Fruit fly (Drosophila melanogaster) whole organism, prepupa: Measurements from ENCODE around the gene Dpck.

ENCODE experiments used
- Blimp-1 ChIP-seq: fragments of 200-800 bp; sonication (Bioruptor generic); optimal IDR thresholded peaks from 3 replicates; lab custom pipeline; 2017; ENCODE audit warnings: missing biosample characterization, missing genetic modification characterization, mild to moderate bottlenecking, moderate library complexity, missing genetic modification reagents
- CG10631 ChIP-seq: fragments of 200-800 bp; sonication (Bioruptor generic); optimal IDR thresholded peaks from 2 replicates; lab custom pipeline; 2016; ENCODE audit warnings: missing biosample characterization, missing genetic modification characterization
- CG11762 ChIP-seq: fragments of 200-800 bp; sonication (Bioruptor generic); optimal IDR thresholded peaks from 3 replicates; lab custom pipeline; 2016; ENCODE audit warnings: missing biosample characterization, missing genetic modification characterization; ENCODE audit not compliant: insufficient read depth
- CG11902 ChIP-seq: fragments of 200-800 bp; sonication (Bioruptor generic); optimal IDR thresholded peaks from 3 replicates; lab custom pipeline; 2016; ENCODE audit warnings: missing biosample characterization, missing genetic modification characterization
- CG16779 ChIP-seq: fragments of 200-800 bp; sonication (Bioruptor generic); optimal IDR thresholded peaks from 3 replicates; lab custom pipeline; 2017; ENCODE audit warnings: missing biosample characterization, mild to moderate bottlenecking, missing genetic modification characterization
- CG31627 ChIP-seq: fragments of 200-800 bp; sonication (Bioruptor generic); optimal IDR thresholded peaks from 3 replicates; lab custom pipeline; 2016; ENCODE audit warnings: missing biosample characterization, missing genetic modification characterization
- CG32006 ChIP-seq: fragments of 200-800 bp; sonication (Bioruptor generic); optimal IDR thresholded peaks from 3 replicates; lab custom pipeline; 2017; ENCODE audit warnings: missing biosample characterization, mild to moderate bottlenecking, missing genetic modification characterization
- CG34406 ChIP-seq: fragments of 200-800 bp; sonication (Bioruptor generic); optimal IDR thresholded peaks from 3 replicates; lab custom pipeline; 2016; ENCODE audit warnings: missing biosample characterization, missing genetic modification characterization
- CG3919 ChIP-seq: fragments of 200-800 bp; sonication (Bioruptor generic); optimal IDR thresholded peaks from 3 replicates; lab custom pipeline; 2016; ENCODE audit warnings: missing biosample characterization, missing genetic modification characterization
- CG4318 ChIP-seq: fragments of 200-800 bp; sonication (Bioruptor generic); optimal IDR thresholded peaks from 3 replicates; lab custom pipeline; 2017; ENCODE audit warnings: missing biosample characterization, mild to moderate bottlenecking, missing genetic modification characterization
- CG6163 ChIP-seq: fragments of 200-800 bp; sonication (Bioruptor generic); IDR thresholded peaks from 3 replicates; pipeline ENCODE4 v1.3.6; 2022; ENCODE audit warnings: missing biosample characterization, missing genetic modification characterization
- CG6792 ChIP-seq: fragments of 200-800 bp; sonication (Bioruptor generic); optimal IDR thresholded peaks from 3 replicates; lab custom pipeline; 2016; ENCODE audit warnings: missing biosample characterization, missing genetic modification characterization
- CG6808 ChIP-seq: fragments of 200-800 bp; sonication (Bioruptor generic); optimal IDR thresholded peaks from 3 replicates; lab custom pipeline; 2017; ENCODE audit warnings: missing biosample characterization, missing genetic modification characterization, mild to moderate bottlenecking, moderate library complexity, missing genetic modification reagents
- CG8319 ChIP-seq: fragments of 200-800 bp; sonication (Bioruptor generic); optimal IDR thresholded peaks from 3 replicates; lab custom pipeline; 2016; ENCODE audit warnings: missing biosample characterization, missing genetic modification characterization
- CG8632 ChIP-seq: fragments of 200-800 bp; sonication (Bioruptor generic); optimal IDR thresholded peaks from 3 replicates; lab custom pipeline; 2016; ENCODE audit warnings: missing biosample characterization, missing genetic modification characterization
- Eip75B ChIP-seq: fragments of 200-800 bp; sonication (Bioruptor generic); optimal IDR thresholded peaks from 3 replicates; lab custom pipeline; 2016; ENCODE audit warnings: missing biosample characterization, missing genetic modification characterization
- Eip93F ChIP-seq: fragments of 200-800 bp; sonication (Bioruptor generic); optimal IDR thresholded peaks from 2 replicates; lab custom pipeline; 2016; ENCODE audit warnings: missing biosample characterization, mild to moderate bottlenecking, missing genetic modification characterization
- Ets21C ChIP-seq: fragments of 200-800 bp; sonication (Bioruptor generic); optimal IDR thresholded peaks from 3 replicates; lab custom pipeline; 2016; ENCODE audit warnings: missing biosample characterization, missing genetic modification characterization
- Ets96B ChIP-seq: fragments of 200-800 bp; optimal IDR thresholded peaks from 2 replicates; lab custom pipeline; 2019; ENCODE audit warnings: missing biosample characterization, mild to moderate bottlenecking, missing genetic modification characterization, moderate library complexity
- Gug ChIP-seq: fragments of 200-800 bp; sonication (Bioruptor generic); IDR thresholded peaks from 2 replicates; pipeline ENCODE4 v1.3.6; 2022; ENCODE audit warnings: missing biosample characterization, missing genetic modification characterization
- Hr39 ChIP-seq: fragments of 200-800 bp; sonication (Bioruptor generic); optimal IDR thresholded peaks from 2 replicates; lab custom pipeline; 2016; ENCODE audit warnings: missing biosample characterization, missing genetic modification characterization
- Hr4 ChIP-seq: fragments of 200-800 bp; sonication (Bioruptor generic); optimal IDR thresholded peaks from 3 replicates; lab custom pipeline; 2016; ENCODE audit warnings: missing biosample characterization, missing genetic modification characterization
- Lpt ChIP-seq: fragments of 200-800 bp; sonication (Bioruptor generic); optimal IDR thresholded peaks from 3 replicates; lab custom pipeline; 2016; ENCODE audit warnings: missing biosample characterization, missing genetic modification characterization
- Met ChIP-seq: fragments of 200-800 bp; sonication (Bioruptor generic); optimal IDR thresholded peaks from 3 replicates; lab custom pipeline; 2016; ENCODE audit warnings: missing biosample characterization, missing genetic modification characterization
- Smox ChIP-seq: fragments of 200-800 bp; sonication (Bioruptor generic); optimal IDR thresholded peaks from 3 replicates; lab custom pipeline; 2016; ENCODE audit warnings: missing biosample characterization, missing genetic modification characterization
- Sox14 ChIP-seq: fragments of 200-800 bp; sonication (Bioruptor generic); optimal IDR thresholded peaks from 3 replicates; lab custom pipeline; 2016; ENCODE audit warnings: missing biosample characterization, missing genetic modification characterization
- achi ChIP-seq: fragments of 200-800 bp; sonication (Bioruptor generic); optimal IDR thresholded peaks from 3 replicates; lab custom pipeline; 2016; ENCODE audit warnings: missing biosample characterization, missing genetic modification characterization
- acj6 ChIP-seq: fragments of 200-800 bp; sonication (Bioruptor generic); optimal IDR thresholded peaks from 3 replicates; lab custom pipeline; 2016; ENCODE audit warnings: missing biosample characterization, missing genetic modification characterization
- cyc ChIP-seq: fragments of 200-800 bp; sonication (Bioruptor generic); optimal IDR thresholded peaks from 3 replicates; lab custom pipeline; 2016; ENCODE audit warnings: missing biosample characterization, missing genetic modification characterization
- dac ChIP-seq: fragments of 200-800 bp; sonication (Bioruptor generic); optimal IDR thresholded peaks from 2 replicates; lab custom pipeline; 2017; ENCODE audit warnings: missing biosample characterization, mild to moderate bottlenecking, missing genetic modification characterization
- dsx ChIP-seq: fragments of 200-800 bp; optimal IDR thresholded peaks from 3 replicates; lab custom pipeline; 2019; ENCODE audit warnings: missing biosample characterization, mild to moderate bottlenecking, missing genetic modification characterization, moderate library complexity; ENCODE audit not compliant: poor library complexity, severe bottlenecking
- esn ChIP-seq: fragments of 200-800 bp; sonication (Bioruptor generic); optimal IDR thresholded peaks from 2 replicates; lab custom pipeline; 2016; ENCODE audit warnings: missing biosample characterization, mild to moderate bottlenecking, missing genetic modification characterization, moderate library complexity
- fd59A ChIP-seq: fragments of 200-800 bp; sonication (Bioruptor generic); optimal IDR thresholded peaks from 2 replicates; lab custom pipeline; 2017; ENCODE audit warnings: missing biosample characterization, mild to moderate bottlenecking, missing genetic modification characterization, missing genetic modification reagents
- fd85E ChIP-seq: fragments of 200-800 bp; sonication (Bioruptor generic); optimal IDR thresholded peaks from 3 replicates; lab custom pipeline; 2016; ENCODE audit warnings: missing biosample characterization, missing genetic modification characterization
- lz ChIP-seq: fragments of 200-800 bp; sonication (Bioruptor generic); optimal IDR thresholded peaks from 3 replicates; lab custom pipeline; 2016; ENCODE audit warnings: missing biosample characterization, missing genetic modification characterization
- net ChIP-seq: fragments of 200-800 bp; sonication (Bioruptor generic); optimal IDR thresholded peaks from 3 replicates; lab custom pipeline; 2016; ENCODE audit warnings: missing biosample characterization, missing genetic modification characterization
- pdm3 ChIP-seq: fragments of 200-800 bp; sonication (Bioruptor generic); optimal IDR thresholded peaks from 3 replicates; lab custom pipeline; 2016; ENCODE audit warnings: missing biosample characterization, missing genetic modification characterization
- salr ChIP-seq, 2 experiments: fragments of 200-800 bp; sonication (Bioruptor generic); optimal IDR thresholded peaks; 3 replicates each; lab custom pipeline; 2016 to 2018; ENCODE audit warnings: missing biosample characterization in 2 of 2, missing genetic modification characterization in 2 of 2, mild to moderate bottlenecking in 1 of 2
- spab ChIP-seq: fragments of 200-800 bp; sonication (Bioruptor generic); optimal IDR thresholded peaks from 2 replicates; lab custom pipeline; 2017; ENCODE audit warnings: missing biosample characterization, mild to moderate bottlenecking, missing genetic modification characterization, missing genetic modification reagents
- svp ChIP-seq: fragments of 200-800 bp; sonication (Bioruptor generic); peaks from one replicate; lab custom pipeline; 2016; ENCODE audit warnings: missing biosample characterization, missing genetic modification characterization
- topi ChIP-seq: fragments of 200-800 bp; sonication (Bioruptor generic); optimal IDR thresholded peaks from 3 replicates; lab custom pipeline; 2016; ENCODE audit warnings: missing biosample characterization, missing genetic modification characterization

The Dpck gene

DNA sequence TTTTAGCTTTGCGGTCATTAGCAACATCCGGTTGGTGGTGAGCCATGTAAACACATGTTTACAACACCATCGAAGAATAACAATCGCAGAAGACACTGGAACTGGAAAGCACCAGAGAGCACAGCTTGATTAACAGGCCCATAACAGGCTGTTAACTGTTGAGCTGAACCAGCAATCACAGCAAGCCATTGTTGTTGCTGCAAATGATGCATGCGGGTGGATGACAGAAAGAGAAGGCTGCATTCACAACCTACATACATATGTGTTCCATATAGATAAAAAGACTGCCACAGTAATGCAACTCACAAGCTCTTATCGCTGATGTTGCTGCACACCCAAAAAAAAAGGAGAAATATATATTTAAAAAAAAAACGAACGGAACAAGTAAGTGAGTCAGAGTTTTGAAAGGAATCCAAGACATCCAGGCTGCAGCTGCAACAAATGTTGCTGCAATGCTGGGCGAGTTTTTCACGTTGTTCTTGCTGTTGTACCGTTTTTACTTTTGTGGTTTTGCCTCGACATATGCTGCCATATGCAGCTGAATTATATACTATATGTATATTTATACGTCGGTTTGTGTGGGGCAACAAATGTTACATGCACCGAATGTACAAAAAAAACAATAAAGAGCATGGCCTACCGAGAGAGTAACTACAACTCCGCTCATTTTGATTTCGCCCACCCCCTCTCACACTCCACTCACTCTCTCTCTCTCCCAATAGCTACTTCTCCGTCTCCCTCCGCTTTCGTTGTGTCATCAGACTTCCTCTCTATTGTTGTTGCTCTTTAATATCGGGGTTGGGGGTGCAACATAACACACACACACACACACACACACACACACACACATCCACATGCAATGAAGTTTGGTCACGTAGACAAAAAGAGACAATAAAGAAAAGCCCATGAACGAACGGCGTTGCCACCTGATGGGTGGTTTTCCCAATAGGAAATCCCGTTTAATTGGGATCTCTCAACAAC is 21.2 kb downstream of the Dpck start (continued):
- TF ChIP-seq CG8319 (no peak), CG6808 (GFP tag; lab: Kevin White, UChicago) (peak; percentile 43), cyc (GFP tag; lab: Kevin White, UChicago) (no peak), dsx (GFP tag; lab: Kevin White, UChicago) (peak; percentile 73), esn (GFP tag; lab: Kevin White, UChicago) (no peak), CG34406 (no peak), CG8632 (no peak), CG11902 (GFP tag; lab: Kevin White, UChicago) (no peak), salr (GFP tag; optimal IDR thresholded peaks at IDR 0.05; lab: Kevin White, UChicago) (no peak), CG3919 (GFP tag; lab: Kevin White, UChicago) (peak; percentile 16), svp (GFP tag; lab: Kevin White, UChicago) (peak; percentile 60), Hr4 (GFP tag; lab: Kevin White, UChicago) (no peak), acj6 (GFP tag; lab: Kevin White, UChicago) (no peak), Met (no peak), Lpt (GFP tag; lab: Kevin White, UChicago) (peak; percentile 64), CG6163 (GFP tag; lab: Robert Waterston, UW) (peak; percentile 44; the same call in 2 of the 3 replicates), achi (no peak), dac (GFP tag; lab: Kevin White, UChicago) (no peak), Sox14 (GFP tag; lab: Kevin White, UChicago) (no peak), topi (GFP tag; lab: Kevin White, UChicago) (no peak), Blimp-1 (no peak), CG4318 (no peak), Gug (GFP tag; lab: Robert Waterston, UW) (no peak), CG16779 (tag; lab: Kevin White, UChicago) (peak; percentile 6), Hr39 (no peak)
- TF ChIP-seq, all 60 proteins: peak for 21

DNA sequence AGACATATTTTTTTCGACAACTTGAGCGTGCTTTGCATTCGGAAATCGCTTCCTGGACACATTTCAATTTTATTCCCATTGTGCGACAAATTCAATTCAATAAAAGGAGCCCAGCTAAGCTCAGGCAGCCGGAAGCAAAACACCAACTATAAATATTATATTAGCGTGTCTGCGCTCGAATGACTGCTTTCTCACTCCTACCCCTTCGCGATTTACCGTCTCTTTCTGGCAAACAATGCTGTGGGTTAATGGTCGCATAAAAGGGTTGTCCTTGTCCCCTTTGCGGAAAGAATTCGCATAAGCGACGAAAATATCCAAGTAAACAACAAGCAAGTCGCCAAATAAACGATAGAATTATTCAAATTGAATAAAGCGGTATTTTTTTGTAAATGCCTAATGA is 22.3 kb downstream of the Dpck start:
- TF ChIP-seq Blimp-1 (no peak), svp (GFP tag; lab: Kevin White, UChicago) (peak; percentile 14)
- TF ChIP-seq, all 60 proteins: peak for 1

DNA sequence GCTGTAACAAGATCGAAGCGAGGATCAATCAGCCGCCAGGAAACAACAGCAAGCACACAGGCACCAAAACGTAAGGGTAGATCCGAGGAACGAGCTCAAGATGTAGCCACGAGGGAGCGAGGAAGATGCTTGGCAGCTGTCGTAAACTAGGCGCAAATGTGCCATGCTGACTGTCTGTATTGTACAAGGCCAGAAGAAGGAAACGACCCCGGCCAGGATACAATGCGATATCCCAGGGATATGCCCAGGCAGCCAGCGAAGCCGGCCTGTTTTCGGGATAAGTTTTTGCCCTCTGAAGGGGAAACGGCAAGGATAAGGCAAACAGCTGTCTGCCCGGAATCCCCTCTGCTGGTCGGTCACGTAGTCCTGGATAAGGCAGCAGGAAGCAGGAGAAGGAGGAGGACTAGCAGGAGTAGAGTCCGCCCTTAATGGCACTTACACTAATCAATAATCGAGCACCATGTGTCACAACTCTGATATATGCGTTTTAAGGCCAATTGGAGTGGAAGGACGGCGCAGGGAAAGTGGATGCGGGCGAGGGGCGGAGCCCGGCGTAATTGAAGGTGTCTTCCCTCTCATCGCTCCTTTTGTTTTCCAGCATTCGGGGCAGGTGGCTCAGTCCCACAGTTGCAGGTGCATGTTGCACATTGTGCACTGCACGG is 23.7 kb downstream of the Dpck start:
- TF ChIP-seq CG6808 (GFP tag; lab: Kevin White, UChicago) (no peak), Lpt (GFP tag; lab: Kevin White, UChicago) (no peak), Eip75B (GFP tag; lab: Kevin White, UChicago) (no peak), CG8632 (no peak), cyc (GFP tag; lab: Kevin White, UChicago) (no peak), dac (GFP tag; lab: Kevin White, UChicago) (no peak), Eip93F (GFP tag; lab: Kevin White, UChicago) (no peak), salr (GFP tag; optimal IDR thresholded peaks at IDR 0.05; lab: Kevin White, UChicago) (no peak), Smox (GFP tag; lab: Kevin White, UChicago) (no peak)
- TF ChIP-seq, all 60 proteins: peak for 0

DNA sequence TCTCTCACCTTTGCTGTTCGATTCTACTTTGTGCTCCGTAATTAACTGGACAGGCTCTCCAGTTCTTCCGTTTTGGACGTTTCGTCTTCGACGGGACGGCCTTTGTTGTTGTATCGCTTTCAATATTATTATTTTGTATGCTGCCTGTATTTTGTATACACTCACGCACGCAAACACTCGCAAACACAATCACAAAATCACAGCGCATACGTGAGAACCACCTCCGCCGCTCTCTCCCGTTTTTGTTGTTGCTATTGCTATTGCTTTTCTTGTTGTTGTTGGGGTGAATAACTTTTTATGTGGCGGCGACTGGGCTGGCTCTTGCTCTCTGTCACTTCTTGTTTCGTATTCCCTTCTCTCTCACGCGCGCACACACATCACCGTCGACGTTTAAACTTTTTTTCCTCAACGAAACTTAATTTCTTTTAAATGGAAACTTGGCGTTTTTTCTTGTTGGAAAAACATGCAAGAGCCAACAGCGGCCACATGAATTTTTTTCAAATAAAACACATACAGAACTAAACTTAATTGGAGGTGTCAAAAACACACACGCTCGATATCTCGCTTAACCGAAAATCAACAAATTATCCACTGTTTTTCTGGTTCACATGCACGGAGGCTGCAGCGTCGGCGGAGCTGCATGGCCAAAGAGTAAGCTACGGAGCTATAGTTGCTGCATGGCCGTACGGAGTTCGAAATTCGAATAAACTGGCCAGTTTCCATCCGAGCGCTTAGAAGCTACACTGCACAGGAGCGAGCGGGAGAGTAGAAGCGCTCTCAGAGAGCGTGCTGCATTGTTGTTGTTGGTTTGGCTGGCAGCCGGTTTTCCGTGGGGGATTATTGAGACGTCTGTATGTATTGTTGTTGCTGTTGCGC is 26.0 kb downstream of the Dpck start:
- TF ChIP-seq pdm3 (GFP tag; lab: Kevin White, UChicago) = no peak
- TF ChIP-seq Ets21C = no peak
- TF ChIP-seq cyc (GFP tag; lab: Kevin White, UChicago) = no peak
- no peak for TF ChIP-seq lz (GFP tag; lab: Kevin White, UChicago)
- TF ChIP-seq CG11762 (GFP tag; lab: Kevin White, UChicago) = no peak
- peak; percentile 12 for TF ChIP-seq Ets96B (tag; lab: Kevin White, UChicago)
- no peak for TF ChIP-seq spab (GFP tag; lab: Kevin White, UChicago)
- TF ChIP-seq fd59A (GFP tag; lab: Kevin White, UChicago) = no peak
- TF ChIP-seq CG10631 = peak; percentile 9
- TF ChIP-seq net = no peak
- TF ChIP-seq Eip75B (GFP tag; lab: Kevin White, UChicago) = no peak
- TF ChIP-seq CG6792 (GFP tag; lab: Kevin White, UChicago) = no peak
- no peak for TF ChIP-seq fd85E (GFP tag; lab: Kevin White, UChicago)
- TF ChIP-seq CG31627 (GFP tag; lab: Kevin White, UChicago) = no peak
- no peak for TF ChIP-seq Lpt (GFP tag; lab: Kevin White, UChicago)
- TF ChIP-seq CG32006 (GFP tag; lab: Kevin White, UChicago) = no peak
- TF ChIP-seq Hr4 (GFP tag; lab: Kevin White, UChicago) = peak; percentile 38
